Worm (Caenorhabditis elegans): ENCODE data around the gene F26G1.11.
"Not testable (repeated sequence)": the region's sequence is repeated elsewhere in the genome, so short reads cannot be mapped to it uniquely, and the experiment has no call there.

F26G1.11 gene

ce11 chrII:4825133-4825532 lies 48.2 kb downstream of the F26G1.11 start, which contains the start of the genes C33F10.8 and msp-40:
TSS of gene C33F10.8 (minus strand) at chrII:4825233.
TSS of gene msp-40 (plus strand) at chrII:4825414.
- not testable (repeated sequence) for TF ChIP-seq unc-86, pat-9, ttx-3 (tag; optimal IDR thresholded peaks at IDR 0.05)

Measured in whole organism, late embryonic.